Worm (Caenorhabditis elegans) whole organism, early embryonic: ENCODE data around the gene cest-8.

Experiments used
- B0310.2 ChIP-seq: sonication (generic microtip); optimal IDR thresholded peaks from 2 replicates; lab custom pipeline; 2016; ENCODE audit warnings: mild to moderate bottlenecking, missing genetic modification characterization, missing compliant biosample characterization
- aly-1 ChIP-seq: sonication (generic microtip); optimal IDR thresholded peaks from 2 replicates; lab custom pipeline; 2016; ENCODE audit warnings: missing genetic modification characterization, missing compliant biosample characterization
- ama-1 ChIP-seq: fragments of 150-350 bp; optimal IDR thresholded peaks from 2 replicates; lab custom pipeline; 2014
- ceh-36 ChIP-seq: sonication (generic microtip); optimal IDR thresholded peaks from 2 replicates; lab custom pipeline; 2016; ENCODE audit warnings: missing genetic modification characterization, inconsistent platforms, missing compliant biosample characterization
- flt-1 ChIP-seq: fragments of 200-800 bp; sonication (Bioruptor generic); IDR thresholded peaks from 2 replicates; pipeline ENCODE4 v1.3.6; 2022; ENCODE audit warnings: missing genetic modification characterization, missing compliant biosample characterization
- hmg-4 ChIP-seq: fragments of 200-800 bp; sonication (Bioruptor generic); optimal IDR thresholded peaks from 2 replicates; lab custom pipeline; 2018; ENCODE audit warnings: mild to moderate bottlenecking, missing genetic modification characterization, missing compliant biosample characterization
- sea-1 ChIP-seq: fragments of 200-800 bp; sonication (Bioruptor generic); conservative IDR thresholded peaks from 2 replicates; pipeline ENCODE4 v1.3.6; 2022; ENCODE audit warnings: missing genetic modification characterization, missing compliant biosample characterization
- tra-4 ChIP-seq: sonication (generic microtip); optimal IDR thresholded peaks from 2 replicates; lab custom pipeline; 2017; ENCODE audit warnings: missing genetic modification characterization, missing compliant biosample characterization

DNA sequence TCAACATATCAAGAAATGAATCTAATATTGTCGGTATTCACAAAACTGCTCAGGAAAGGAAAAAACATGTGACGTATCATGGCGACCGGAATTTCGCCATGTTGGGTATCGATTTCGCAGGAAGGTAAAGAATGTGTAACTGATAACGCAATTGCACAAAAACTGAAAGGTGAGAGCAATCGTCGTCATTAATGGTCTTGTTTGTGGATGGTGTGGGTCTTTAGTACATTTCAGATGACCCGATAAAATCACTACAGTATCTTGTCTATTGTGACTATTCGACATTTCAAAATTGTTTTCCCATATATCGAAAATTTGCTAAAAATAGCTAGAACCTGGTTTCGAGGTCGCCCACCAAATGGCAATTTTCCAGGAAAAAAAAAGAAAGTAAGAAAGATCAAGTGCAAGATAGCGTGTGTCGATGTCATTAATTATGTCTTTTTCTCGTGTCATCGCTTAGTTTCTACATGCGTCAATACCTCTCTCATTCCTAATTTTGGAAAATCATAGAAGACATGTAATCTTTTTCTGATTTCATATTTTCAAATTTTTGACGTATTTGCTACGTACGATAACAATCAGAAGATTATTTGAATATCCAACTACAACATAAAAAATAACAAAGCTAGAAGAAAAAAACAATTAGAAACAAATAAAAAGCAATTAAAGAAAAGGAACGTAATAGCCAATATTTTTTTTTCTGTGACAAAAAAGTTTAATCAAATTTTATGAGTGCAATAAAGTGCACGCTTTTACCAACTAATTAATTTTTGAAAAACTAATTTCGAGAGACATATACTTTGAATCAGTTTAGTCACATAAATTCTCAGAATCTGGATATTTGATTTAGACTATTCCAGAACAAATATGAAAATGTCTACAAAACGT lies 9.1 kb upstream of the cest-8 start:
- no peak for TF ChIP-seq ama-1
- TF ChIP-seq tra-4 (tag; lab: Kevin White, UChicago) = no peak
- no peak for TF ChIP-seq hmg-4
- TF ChIP-seq ceh-36 = no peak
- no peak for TF ChIP-seq B0310.2 (tag; lab: Kevin White, UChicago)
- TF ChIP-seq sea-1 (GFP tag; lab: Robert Waterston, UW) = no peak
- TF ChIP-seq aly-1 (tag; lab: Kevin White, UChicago) = no peak
- no peak for TF ChIP-seq flt-1 (GFP tag; lab: Robert Waterston, UW)
